Fruit fly (Drosophila melanogaster) whole organism, pupa: ENCODE results near the gene CG33489.

Experiments
- CG10348 ChIP-seq: fragments of 200-800 bp; sonication (Bioruptor generic); IDR thresholded peaks from 2 replicates; pipeline ENCODE4 v1.3.6; 2022; ENCODE audit warnings: missing biosample characterization, missing genetic modification characterization
- CG12605 ChIP-seq: fragments of 200-800 bp; sonication (Bioruptor generic); IDR thresholded peaks from 2 replicates; pipeline ENCODE4 v1.3.6; 2022; ENCODE audit warnings: missing biosample characterization, missing genetic modification characterization
- CG13204 ChIP-seq: fragments of 200-800 bp; sonication (Bioruptor generic); optimal IDR thresholded peaks from 2 replicates; lab custom pipeline; 2018; ENCODE audit warnings: missing biosample characterization, mild to moderate bottlenecking, missing genetic modification characterization, moderate library complexity
- CG14655 ChIP-seq: fragments of 200-800 bp; sonication (Bioruptor generic); optimal IDR thresholded peaks from 3 replicates; lab custom pipeline; 2017; ENCODE audit warnings: mild to moderate bottlenecking, missing biosample characterization, missing genetic modification reagents, missing genetic modification characterization
- CG15710 ChIP-seq: fragments of 200-800 bp; sonication (Bioruptor generic); optimal IDR thresholded peaks from 2 replicates; lab custom pipeline; 2018; ENCODE audit warnings: missing biosample characterization, mild to moderate bottlenecking, missing genetic modification characterization, moderate library complexity
- CG17806 ChIP-seq: fragments of 200-800 bp; sonication (Bioruptor generic); optimal IDR thresholded peaks from 2 replicates; lab custom pipeline; 2018; ENCODE audit warnings: missing biosample characterization, mild to moderate bottlenecking, missing genetic modification characterization, moderate library complexity
- CG32121 ChIP-seq: fragments of 200-800 bp; sonication (Bioruptor generic); IDR thresholded peaks from 2 replicates; pipeline ENCODE4 v1.3.6; 2022; ENCODE audit warnings: missing biosample characterization, missing genetic modification characterization
- CG34367 ChIP-seq: fragments of 200-800 bp; sonication (Bioruptor generic); optimal IDR thresholded peaks from 2 replicates; lab custom pipeline; 2018; ENCODE audit warnings: missing biosample characterization, mild to moderate bottlenecking, missing genetic modification characterization
- CG4496 ChIP-seq: fragments of 200-800 bp; sonication (Bioruptor generic); IDR thresholded peaks from 3 replicates; pipeline ENCODE4 v1.3.6; 2022; ENCODE audit warnings: missing biosample characterization, missing genetic modification characterization
- CG8159 ChIP-seq: fragments of 200-800 bp; sonication (Bioruptor generic); optimal IDR thresholded peaks from 3 replicates; lab custom pipeline; 2018; ENCODE audit warnings: missing biosample characterization, mild to moderate bottlenecking, missing genetic modification characterization, moderate library complexity
- CG8301 ChIP-seq: fragments of 200-800 bp; sonication (Bioruptor generic); optimal IDR thresholded peaks from 2 replicates; lab custom pipeline; 2018; ENCODE audit warnings: missing biosample characterization, mild to moderate bottlenecking, missing genetic modification characterization
- CG9948 ChIP-seq: fragments of 200-800 bp; sonication (Bioruptor generic); optimal IDR thresholded peaks from 2 replicates; lab custom pipeline; 2018; ENCODE audit warnings: missing biosample characterization, mild to moderate bottlenecking, missing genetic modification characterization, moderate library complexity
- D1 ChIP-seq: fragments of 200-800 bp; sonication (Bioruptor generic); optimal IDR thresholded peaks from 2 replicates; lab custom pipeline; 2018; ENCODE audit warnings: missing biosample characterization, mild to moderate bottlenecking, missing genetic modification characterization, moderate library complexity
- EcR ChIP-seq: fragments of 200-800 bp; sonication (Bioruptor generic); optimal IDR thresholded peaks from 3 replicates; lab custom pipeline; 2019; ENCODE audit warnings: missing biosample characterization, missing genetic modification characterization, mild to moderate bottlenecking, moderate library complexity, missing genetic modification reagents
- Ets98B ChIP-seq: fragments of 200-800 bp; sonication (Bioruptor generic); IDR thresholded peaks from 2 replicates; pipeline ENCODE4 v1.3.6; 2022; ENCODE audit warnings: missing biosample characterization, missing genetic modification characterization
- Pif1A ChIP-seq: fragments of 200-800 bp; sonication (Bioruptor generic); optimal IDR thresholded peaks from 3 replicates; lab custom pipeline; 2016; ENCODE audit warnings: missing biosample characterization, missing genetic modification characterization
- Pif1B ChIP-seq: fragments of 200-800 bp; sonication (Bioruptor generic); optimal IDR thresholded peaks from 3 replicates; lab custom pipeline; 2016; ENCODE audit warnings: missing biosample characterization, missing genetic modification characterization
- Snoo ChIP-seq: fragments of 200-800 bp; sonication (Bioruptor generic); optimal IDR thresholded peaks from 3 replicates; lab custom pipeline; 2017; ENCODE audit warnings: missing biosample characterization, mild to moderate bottlenecking, missing genetic modification characterization, inconsistent platforms
- fd96Ca ChIP-seq: fragments of 200-800 bp; sonication (Bioruptor generic); IDR thresholded peaks from 3 replicates; pipeline ENCODE4 v1.3.6; 2022; ENCODE audit warnings: missing biosample characterization, missing genetic modification characterization
- gl ChIP-seq: fragments of 200-800 bp; sonication (Bioruptor generic); optimal IDR thresholded peaks from 2 replicates; lab custom pipeline; 2018; ENCODE audit warnings: missing biosample characterization, mild to moderate bottlenecking, missing genetic modification characterization
- rn ChIP-seq: fragments of 200-800 bp; sonication (Bioruptor generic); IDR thresholded peaks from 2 replicates; pipeline ENCODE4 v1.3.6; 2022; ENCODE audit warnings: missing biosample characterization, missing genetic modification characterization

CG33489 gene

dm6 chr3L:11531994-11532732, 44.7 kb downstream of the CG33489 start:
- TF ChIP-seq CG13204 (GFP tag; lab: Kevin White, UChicago) = no peak
- TF ChIP-seq CG17806 (tag; lab: Kevin White, UChicago) = peak; percentile 14
- TF ChIP-seq CG14655 (GFP tag; lab: Kevin White, UChicago) = peak; percentile 55
- peak; percentile 39 for TF ChIP-seq CG8301 (tag; lab: Kevin White, UChicago)
- TF ChIP-seq D1 (tag; lab: Kevin White, UChicago) = no peak
- no peak for TF ChIP-seq Snoo (tag; lab: Kevin White, UChicago)
- no peak for TF ChIP-seq fd96Ca (GFP tag; lab: Robert Waterston, UW)
- no peak for TF ChIP-seq Ets98B
- TF ChIP-seq CG15710 (tag; lab: Kevin White, UChicago) = peak; percentile 1
- no peak for TF ChIP-seq Pif1A (GFP tag; lab: Kevin White, UChicago)
- peak; percentile 6 for TF ChIP-seq CG8159 (tag; lab: Kevin White, UChicago)
- no peak for TF ChIP-seq gl (tag; lab: Kevin White, UChicago)
- TF ChIP-seq CG32121 (GFP tag; lab: Robert Waterston, UW) = peak; percentile 34; the same call in 1 of the 2 replicates
- TF ChIP-seq CG34367 (tag; lab: Kevin White, UChicago) = no peak
- TF ChIP-seq CG9948 (tag; lab: Kevin White, UChicago) = no peak

dm6 chr3L:11531300-11531699, 45.5 kb downstream of the CG33489 start:
- TF ChIP-seq Ets98B = 0 out of 2 replicates have a peak, but pooled peaks have one; percentile 8
- no peak for TF ChIP-seq CG10348 (GFP tag; lab: Robert Waterston, UW)
- no peak for TF ChIP-seq CG8301 (tag; lab: Kevin White, UChicago)
- TF ChIP-seq Pif1A (GFP tag; lab: Kevin White, UChicago) = no peak
- TF ChIP-seq CG34367 (tag; lab: Kevin White, UChicago) = no peak
- peak; percentile 28; the same call in 1 of the 3 replicates for TF ChIP-seq fd96Ca (GFP tag; lab: Robert Waterston, UW)
- peak; percentile 48; the same call in 2 of the 3 replicates for TF ChIP-seq CG4496 (GFP tag; lab: Robert Waterston, UW)
- TF ChIP-seq CG8159 (tag; lab: Kevin White, UChicago) = peak; percentile 11
- TF ChIP-seq CG15710 (tag; lab: Kevin White, UChicago) = no peak
- no peak for TF ChIP-seq rn (GFP tag; lab: Robert Waterston, UW)

- TF ChIP-seq CG12605 (no peak), fd96Ca (GFP tag; lab: Robert Waterston, UW) (no peak), CG4496 (GFP tag; lab: Robert Waterston, UW) (no peak), CG13204 (GFP tag; lab: Kevin White, UChicago) (no peak), CG15710 (tag; lab: Kevin White, UChicago) (no peak), gl (tag; lab: Kevin White, UChicago) (no peak), Pif1A (GFP tag; lab: Kevin White, UChicago) (no peak), CG17806 (tag; lab: Kevin White, UChicago) (no peak), CG14655 (GFP tag; lab: Kevin White, UChicago) (no peak), D1 (tag; lab: Kevin White, UChicago) (no peak), Pif1B (no peak), Snoo (tag; lab: Kevin White, UChicago) (no peak), CG8159 (tag; lab: Kevin White, UChicago) (no peak), CG10348 (GFP tag; lab: Robert Waterston, UW) (no peak), CG9948 (tag; lab: Kevin White, UChicago) (no peak), Ets98B (no peak)
These were observed 46.5 kb downstream of the CG33489 start for dm6 chr3L:11530370-11530769.

- TF ChIP-seq Ets98B = no peak
- no peak for TF ChIP-seq CG15710 (tag; lab: Kevin White, UChicago)
- TF ChIP-seq D1 (tag; lab: Kevin White, UChicago) = no peak
- no peak for TF ChIP-seq CG9948 (tag; lab: Kevin White, UChicago)
- TF ChIP-seq gl (tag; lab: Kevin White, UChicago) = no peak
- TF ChIP-seq CG4496 (GFP tag; lab: Robert Waterston, UW) = no peak
- TF ChIP-seq CG8159 (tag; lab: Kevin White, UChicago) = no peak
- TF ChIP-seq CG32121 (GFP tag; lab: Robert Waterston, UW) = no peak
- TF ChIP-seq EcR (GFP tag; lab: Kevin White, UChicago) = no peak
- no peak for TF ChIP-seq CG34367 (tag; lab: Kevin White, UChicago)
- TF ChIP-seq CG12605 = no peak
- no peak for TF ChIP-seq fd96Ca (GFP tag; lab: Robert Waterston, UW)
- TF ChIP-seq CG13204 (GFP tag; lab: Kevin White, UChicago) = no peak
- no peak for TF ChIP-seq Pif1B
- no peak for TF ChIP-seq CG8301 (tag; lab: Kevin White, UChicago)
- no peak for TF ChIP-seq CG14655 (GFP tag; lab: Kevin White, UChicago)
- TF ChIP-seq rn (GFP tag; lab: Robert Waterston, UW) = no peak
- TF ChIP-seq CG17806 (tag; lab: Kevin White, UChicago) = no peak
- no peak for TF ChIP-seq Pif1A (GFP tag; lab: Kevin White, UChicago)
- TF ChIP-seq, all 21 proteins: peak for 0
These were observed 47.1 kb downstream of the CG33489 start for dm6 chr3L:11529707-11530106.

dm6 chr3L:11528397-11528923, 48.4 kb downstream of the CG33489 start:
- TF ChIP-seq rn (GFP tag; lab: Robert Waterston, UW) (no peak), CG9948 (tag; lab: Kevin White, UChicago) (no peak), D1 (tag; lab: Kevin White, UChicago) (no peak), CG32121 (GFP tag; lab: Robert Waterston, UW) (no peak), CG14655 (GFP tag; lab: Kevin White, UChicago) (no peak), CG17806 (tag; lab: Kevin White, UChicago) (no peak), CG12605 (no peak), Pif1B (no peak), CG15710 (tag; lab: Kevin White, UChicago) (no peak), fd96Ca (GFP tag; lab: Robert Waterston, UW) (no peak)
